In genomic region chrX:8247088-8247487, ce11 we compare ENCODE assay signal across 2 worm cellular contexts.
TF ChIP-seq lines count a peak whose summit lies in the region.

No protein-coding gene starts in this region.

TF ChIP-seq in whole organism, L4 larva, 104 proteins besides CTCF, POLR2A, EP300 and RAD21:
- no peak for TF ChIP-seq dmd-6 (GFP tag; IDR thresholded peaks at IDR 0.05; lab: Robert Waterston, UW)
- peak; percentile 67 for TF ChIP-seq aha-1 (tag; lab: Kevin White, UChicago)
- peak in 1 of 2 experiments; percentile 70 for TF ChIP-seq unc-62 (GFP tag; optimal IDR thresholded peaks at IDR 0.05 in 1 of 2; lab: Kevin White, UChicago)
- TF ChIP-seq unc-62 (tag; optimal IDR thresholded peaks at IDR 0.05; lab: Kevin White, UChicago), result no peak
- TF ChIP-seq nhr-28 (tag; optimal IDR thresholded peaks at IDR 0.05; lab: Kevin White, UChicago), result peak; percentile 53

TF ChIP-seq in whole organism, young adult, 124 proteins besides CTCF, POLR2A, EP300 and RAD21:
- TF ChIP-seq madf-10 (tag; optimal IDR thresholded peaks at IDR 0.05; lab: Kevin White, UChicago), result no peak
- TF ChIP-seq nhr-120 (GFP tag; IDR thresholded peaks at IDR 0.05; lab: Robert Waterston, UW), result no peak
- TF ChIP-seq nfyb-1 (GFP tag; IDR thresholded peaks at IDR 0.05; lab: Robert Waterston, UW), result no peak
- no peak for TF ChIP-seq ztf-25 (GFP tag; IDR thresholded peaks at IDR 0.05; lab: Robert Waterston, UW)
- 0 out of 2 replicates have a peak, but pooled peaks have one; percentile 59 for TF ChIP-seq madf-3 (GFP tag; IDR thresholded peaks at IDR 0.05; lab: Robert Waterston, UW)
- no peak for TF ChIP-seq lin-40 (tag; optimal IDR thresholded peaks at IDR 0.05; lab: Kevin White, UChicago)
TF ChIP-seq in whole organism, young adult: peak in this region for 1.
